Fruit fly (Drosophila melanogaster) whole organism, embryonic: ENCODE results near the gene CG3652.

ENCODE experiments used
- Atf3 ChIP-seq: fragments of 200-800 bp; sonication (Bioruptor generic); optimal IDR thresholded peaks from 3 replicates; lab custom pipeline; 2016; ENCODE audit warnings: missing biosample characterization, missing genetic modification characterization
- C15 ChIP-seq: fragments of 200-800 bp; sonication (Bioruptor generic); IDR thresholded peaks from 3 replicates; pipeline ENCODE4 v1.3.6; 2022; ENCODE audit warnings: missing biosample characterization, missing genetic modification characterization
- CG10979 ChIP-seq: fragments of 200-800 bp; sonication (Bioruptor generic); optimal IDR thresholded peaks from 2 replicates; lab custom pipeline; 2018; ENCODE audit warnings: missing biosample characterization, mild to moderate bottlenecking, missing genetic modification characterization, moderate library complexity
- CG11560 ChIP-seq: fragments of 200-800 bp; sonication (Bioruptor generic); IDR thresholded peaks from 3 replicates; pipeline ENCODE4 v1.3.6; 2022; ENCODE audit warnings: missing biosample characterization, missing genetic modification characterization
- CG12744 ChIP-seq: fragments of 200-800 bp; sonication (Bioruptor generic); optimal IDR thresholded peaks from 2 replicates; lab custom pipeline; 2016; ENCODE audit warnings: missing biosample characterization, missing genetic modification characterization
- CG13624 ChIP-seq: fragments of 200-800 bp; sonication (Bioruptor generic); optimal IDR thresholded peaks from 2 replicates; lab custom pipeline; 2016; ENCODE audit warnings: missing biosample characterization, missing genetic modification characterization
- CG1529 ChIP-seq: fragments of 200-800 bp; sonication (Bioruptor generic); optimal IDR thresholded peaks from 3 replicates; lab custom pipeline; 2018; ENCODE audit warnings: missing biosample characterization, missing genetic modification characterization
- CG17328 ChIP-seq: fragments of 200-800 bp; sonication (Bioruptor generic); IDR thresholded peaks from 2 replicates; pipeline ENCODE4 v1.3.6; 2022; ENCODE audit warnings: missing biosample characterization, missing genetic modification characterization
- CG17612 ChIP-seq: fragments of 200-800 bp; sonication (Bioruptor generic); IDR thresholded peaks from 2 replicates; pipeline ENCODE4 v1.3.6; 2022; ENCODE audit warnings: missing biosample characterization, missing genetic modification characterization
- CG18476 ChIP-seq: fragments of 200-800 bp; sonication (Bioruptor generic); optimal IDR thresholded peaks from 2 replicates; lab custom pipeline; 2016; ENCODE audit warnings: missing biosample characterization, mild to moderate bottlenecking, missing genetic modification characterization
- CG18764 ChIP-seq: fragments of 200-800 bp; sonication (Bioruptor generic); optimal IDR thresholded peaks from 3 replicates; lab custom pipeline; 2016; ENCODE audit warnings: missing biosample characterization, missing genetic modification characterization
- CG33213 ChIP-seq: fragments of 200-800 bp; sonication (Bioruptor generic); optimal IDR thresholded peaks from 3 replicates; lab custom pipeline; 2016; ENCODE audit warnings: missing biosample characterization, missing genetic modification characterization
- CG42726 ChIP-seq: fragments of 200-800 bp; sonication (Bioruptor generic); IDR thresholded peaks from 2 replicates; pipeline ENCODE4 v1.3.6; 2022; ENCODE audit warnings: missing biosample characterization, missing genetic modification characterization; ENCODE audit not compliant: partially characterized antibody
- CG4424 ChIP-seq: fragments of 200-800 bp; sonication (Bioruptor generic); optimal IDR thresholded peaks from 3 replicates; lab custom pipeline; 2016; ENCODE audit warnings: missing biosample characterization, missing genetic modification characterization
- CG6654 ChIP-seq: fragments of 200-800 bp; sonication (Bioruptor generic); optimal IDR thresholded peaks from 2 replicates; lab custom pipeline; 2017; ENCODE audit warnings: missing biosample characterization, mild to moderate bottlenecking, missing genetic modification characterization
- CG7963 ChIP-seq: fragments of 200-800 bp; sonication (Bioruptor generic); IDR thresholded peaks from 3 replicates; pipeline ENCODE4 v1.3.6; 2022; ENCODE audit warnings: missing biosample characterization, missing genetic modification characterization; ENCODE audit not compliant: partially characterized antibody
- CG8281 ChIP-seq: fragments of 200-800 bp; sonication (Bioruptor generic); optimal IDR thresholded peaks from 2 replicates; lab custom pipeline; 2018; ENCODE audit warnings: missing biosample characterization, mild to moderate bottlenecking, missing genetic modification characterization, moderate library complexity
- CG9932 ChIP-seq: fragments of 200-800 bp; sonication (Bioruptor generic); IDR thresholded peaks from 2 replicates; pipeline ENCODE4 v1.3.6; 2022; ENCODE audit warnings: missing biosample characterization, missing genetic modification characterization
- CHES-1-like ChIP-seq: fragments of 200-800 bp; sonication (Bioruptor generic); optimal IDR thresholded peaks from 2 replicates; lab custom pipeline; 2016; ENCODE audit warnings: missing biosample characterization, missing genetic modification characterization
- Fer2 ChIP-seq: fragments of 200-800 bp; sonication (Bioruptor generic); optimal IDR thresholded peaks from 2 replicates; lab custom pipeline; 2018; ENCODE audit warnings: missing biosample characterization, mild to moderate bottlenecking, missing genetic modification characterization, moderate library complexity
- Fer3 ChIP-seq: fragments of 200-800 bp; sonication (Bioruptor generic); optimal IDR thresholded peaks from 2 replicates; lab custom pipeline; 2018; ENCODE audit warnings: missing biosample characterization, mild to moderate bottlenecking, missing genetic modification characterization, moderate library complexity
- Gug ChIP-seq: fragments of 200-800 bp; sonication (Bioruptor generic); IDR thresholded peaks from 4 replicates; pipeline ENCODE4 v1.3.6; 2022; ENCODE audit warnings: missing biosample characterization, missing genetic modification characterization
- Med ChIP-seq: fragments of 200-800 bp; sonication (Bioruptor generic); peaks from one replicate; lab custom pipeline; 2016; ENCODE audit warnings: missing biosample characterization, missing genetic modification characterization, mild to moderate bottlenecking, inconsistent platforms, moderate library complexity
- Oaz ChIP-seq: fragments of 200-800 bp; sonication (Bioruptor generic); IDR thresholded peaks from 2 replicates; pipeline ENCODE4 v1.3.6; 2022; ENCODE audit warnings: missing biosample characterization, missing genetic modification characterization
- Poxn ChIP-seq: fragments of 200-800 bp; sonication (Bioruptor generic); IDR thresholded peaks from 2 replicates; pipeline ENCODE4 v1.3.6; 2022; ENCODE audit warnings: missing biosample characterization, missing genetic modification characterization
- Sry-β ChIP-seq: fragments of 200-800 bp; sonication (Bioruptor generic); optimal IDR thresholded peaks from 2 replicates; lab custom pipeline; 2018; ENCODE audit warnings: missing biosample characterization, mild to moderate bottlenecking, missing genetic modification characterization, moderate library complexity
- Ssrp ChIP-seq: fragments of 200-800 bp; sonication (Bioruptor generic); optimal IDR thresholded peaks from 2 replicates; lab custom pipeline; 2018; ENCODE audit warnings: missing biosample characterization, mild to moderate bottlenecking, missing genetic modification characterization, moderate library complexity
- al ChIP-seq: fragments of 200-800 bp; sonication (Bioruptor generic); IDR thresholded peaks from 2 replicates; pipeline ENCODE4 v1.3.6; 2022; ENCODE audit warnings: missing biosample characterization, missing genetic modification characterization
- aop ChIP-seq: fragments of 200-800 bp; sonication (Bioruptor generic); IDR thresholded peaks from 2 replicates; pipeline ENCODE4 v1.3.6; 2022; ENCODE audit warnings: missing biosample characterization, missing genetic modification characterization
- bsh ChIP-seq, 2 experiments: fragments of 200-800 bp; sonication (Bioruptor generic); optimal IDR thresholded peaks; 2 replicates each; lab custom pipeline; 2017 to 2018; ENCODE audit warnings: mild to moderate bottlenecking in 2 of 2, missing biosample characterization in 2 of 2, missing genetic modification characterization in 2 of 2, moderate library complexity in 1 of 2
- btn ChIP-seq: fragments of 200-800 bp; sonication (Bioruptor generic); optimal IDR thresholded peaks from 2 replicates; lab custom pipeline; 2016; ENCODE audit warnings: missing biosample characterization, missing genetic modification characterization
- cad ChIP-seq: fragments of >200 bp; optimal IDR thresholded peaks from 2 replicates; lab custom pipeline; 2017; ENCODE audit warnings: missing biosample characterization, missing genetic modification characterization
- cato ChIP-seq: fragments of 200-800 bp; sonication (Bioruptor generic); optimal IDR thresholded peaks from 2 replicates; lab custom pipeline; 2016; ENCODE audit warnings: missing biosample characterization, missing genetic modification characterization, borderline replicate concordance
- caup ChIP-seq: fragments of 200-800 bp; sonication (Bioruptor generic); optimal IDR thresholded peaks from 3 replicates; lab custom pipeline; 2017; ENCODE audit warnings: missing biosample characterization, mild to moderate bottlenecking, missing genetic modification characterization, moderate library complexity; ENCODE audit not compliant: severe bottlenecking
- fd102C ChIP-seq: fragments of 200-800 bp; sonication (Bioruptor generic); optimal IDR thresholded peaks from 2 replicates; lab custom pipeline; 2018; ENCODE audit warnings: missing biosample characterization, mild to moderate bottlenecking, missing genetic modification characterization, moderate library complexity
- fd96Cb ChIP-seq: fragments of 200-800 bp; sonication (Bioruptor generic); optimal IDR thresholded peaks from 2 replicates; lab custom pipeline; 2018; ENCODE audit warnings: missing biosample characterization, mild to moderate bottlenecking, missing genetic modification characterization, moderate library complexity
- knrl ChIP-seq: fragments of 200-800 bp; sonication (Bioruptor generic); IDR thresholded peaks from 3 replicates; pipeline ENCODE4 v1.3.6; 2022; ENCODE audit warnings: missing biosample characterization, missing genetic modification characterization; ENCODE audit not compliant: partially characterized antibody
- mld ChIP-seq: fragments of 200-800 bp; sonication (Bioruptor generic); IDR thresholded peaks from 3 replicates; pipeline ENCODE4 v1.3.6; 2022; ENCODE audit warnings: missing biosample characterization, missing genetic modification characterization; ENCODE audit not compliant: partially characterized antibody
- nmo ChIP-seq: fragments of 200-800 bp; sonication (Bioruptor generic); optimal IDR thresholded peaks from 2 replicates; lab custom pipeline; 2018; ENCODE audit warnings: missing biosample characterization, mild to moderate bottlenecking, missing genetic modification characterization, moderate library complexity
- nom ChIP-seq: fragments of 200-800 bp; sonication (Bioruptor generic); optimal IDR thresholded peaks from 2 replicates; lab custom pipeline; 2017; ENCODE audit warnings: missing biosample characterization, missing genetic modification characterization, mild to moderate bottlenecking, moderate library complexity, missing genetic modification reagents
- pho ChIP-seq: fragments of 200-800 bp; sonication (Bioruptor generic); optimal IDR thresholded peaks from 2 replicates; lab custom pipeline; 2016; ENCODE audit warnings: missing biosample characterization, missing genetic modification characterization
- pum ChIP-seq: fragments of 200-800 bp; sonication (Bioruptor generic); optimal IDR thresholded peaks from 2 replicates; lab custom pipeline; 2016; ENCODE audit warnings: missing biosample characterization, missing genetic modification characterization
- sens-2 ChIP-seq: fragments of 200-800 bp; sonication (Bioruptor generic); IDR thresholded peaks from 2 replicates; pipeline ENCODE4 v1.3.6; 2022; ENCODE audit warnings: missing biosample characterization, missing genetic modification characterization
- sim ChIP-seq: fragments of 200-800 bp; sonication (Bioruptor generic); IDR thresholded peaks from 2 replicates; pipeline ENCODE4 v1.3.6; 2022; ENCODE audit warnings: missing biosample characterization, missing genetic modification characterization
- sisA ChIP-seq: fragments of 200-800 bp; sonication (Bioruptor generic); IDR thresholded peaks from 2 replicates; pipeline ENCODE4 v1.3.6; 2022; ENCODE audit warnings: missing biosample characterization, missing genetic modification characterization
- sqz ChIP-seq: fragments of 200-800 bp; sonication (Bioruptor generic); optimal IDR thresholded peaks from 3 replicates; lab custom pipeline; 2018; ENCODE audit warnings: missing biosample characterization, mild to moderate bottlenecking, missing genetic modification characterization
- tio ChIP-seq: fragments of 200-800 bp; sonication (Bioruptor generic); optimal IDR thresholded peaks from 2 replicates; lab custom pipeline; 2017; ENCODE audit warnings: missing biosample characterization, missing genetic modification characterization, inconsistent platforms
- ttk ChIP-seq: fragments of 200-800 bp; sonication (Bioruptor generic); IDR thresholded peaks from 2 replicates; pipeline ENCODE4 v2.1.2; 2022; ENCODE audit warnings: missing biosample characterization, missing genetic modification characterization
- vvl ChIP-seq: fragments of 200-800 bp; sonication (Bioruptor generic); IDR thresholded peaks from 2 replicates; pipeline ENCODE4 v1.3.6; 2022; ENCODE audit warnings: missing biosample characterization, missing genetic modification characterization
- zf30C ChIP-seq: fragments of 200-800 bp; sonication (Bioruptor generic); optimal IDR thresholded peaks from 3 replicates; lab custom pipeline; 2018; ENCODE audit warnings: missing biosample characterization, mild to moderate bottlenecking, missing genetic modification characterization

Gene CG3652

dm6 chr2L:4350683-4351324, 42.9 kb downstream of the CG3652 start (continued):
- TF ChIP-seq Sry-β: no peak
- no peak for TF ChIP-seq al (GFP tag; lab: Robert Waterston, UW)
- TF ChIP-seq CHES-1-like: peak; percentile 37
- peak; percentile 23 for TF ChIP-seq Atf3 (GFP tag; lab: Kevin White, UChicago)
- TF ChIP-seq cato: peak; percentile 5
- TF ChIP-seq caup (GFP tag; lab: Kevin White, UChicago): no peak
- peak; percentile 34 for TF ChIP-seq sqz (GFP tag; lab: Kevin White, UChicago)
- TF ChIP-seq Oaz: no peak
- peak; percentile 44 for TF ChIP-seq CG13624 (GFP tag; lab: Kevin White, UChicago)
- peak; percentile 35 for TF ChIP-seq CG12744 (GFP tag; lab: Kevin White, UChicago)
- TF ChIP-seq CG42726 (GFP tag; lab: Robert Waterston, UW): no peak
- peak; percentile 55 for TF ChIP-seq CG18476 (GFP tag; lab: Kevin White, UChicago)
- TF ChIP-seq CG17612 (GFP tag; lab: Robert Waterston, UW): no peak; the same call in 1 of the 2 replicates
- no peak for TF ChIP-seq C15 (GFP tag; lab: Robert Waterston, UW)
- TF ChIP-seq pum (GFP tag; lab: Kevin White, UChicago): peak; percentile 68
- peak; percentile 18; the same call in 1 of the 4 replicates for TF ChIP-seq Gug (GFP tag; lab: Robert Waterston, UW)
- TF ChIP-seq Fer3 (tag; lab: Kevin White, UChicago): peak; percentile 0
- TF ChIP-seq nmo (GFP tag; lab: Kevin White, UChicago): peak; percentile 73
- TF ChIP-seq zf30C: peak; percentile 91
- no peak for TF ChIP-seq aop (GFP tag; lab: Robert Waterston, UW)
- peak; percentile 51 for TF ChIP-seq CG33213
- TF ChIP-seq ttk (GFP tag; lab: Robert Waterston, UW): no peak
- TF ChIP-seq CG10979: peak; percentile 91
- no peak for TF ChIP-seq cad (GFP tag; lab: Kevin White, UChicago)
- peak; percentile 65; the same call in 1 of the 2 replicates for TF ChIP-seq sim (GFP tag; lab: Robert Waterston, UW)
- TF ChIP-seq CG6654: no peak
- no peak for TF ChIP-seq CG8281
- TF ChIP-seq btn (GFP tag; lab: Kevin White, UChicago): peak; percentile 20
- no peak for TF ChIP-seq knrl (GFP tag; lab: Robert Waterston, UW)
- no peak for TF ChIP-seq CG11560 (tag; lab: Robert Waterston, UW)
- peak in 1 of 2 experiments; percentile 72 for TF ChIP-seq bsh (GFP tag; optimal IDR thresholded peaks at IDR 0.05; lab: Kevin White, UChicago)
- peak; percentile 45; the same call in 1 of the 2 replicates for TF ChIP-seq sisA
- no peak for TF ChIP-seq pho (GFP tag; lab: Kevin White, UChicago)
- TF ChIP-seq Med (GFP tag; lab: Kevin White, UChicago): peak; percentile 85
- no peak for TF ChIP-seq CG7963 (GFP tag; lab: Robert Waterston, UW)
- TF ChIP-seq fd102C (GFP tag; lab: Kevin White, UChicago): peak; percentile 82
- TF ChIP-seq Poxn (GFP tag; lab: Robert Waterston, UW): no peak
- peak; percentile 70 for TF ChIP-seq tio
- peak; percentile 70 for TF ChIP-seq fd96Cb (tag; lab: Kevin White, UChicago)
- no peak for TF ChIP-seq mld (GFP tag; lab: Robert Waterston, UW)
- TF ChIP-seq sens-2 (GFP tag; lab: Robert Waterston, UW): 0 out of 2 replicates have a peak, but pooled peaks have one; percentile 17
- peak; percentile 77 for TF ChIP-seq CG17328 (GFP tag; lab: Robert Waterston, UW)
- TF ChIP-seq CG18764 (GFP tag; lab: Kevin White, UChicago): peak; percentile 26
- TF ChIP-seq CG1529 (GFP tag; lab: Kevin White, UChicago): peak; percentile 9
- no peak for TF ChIP-seq Fer2 (tag; lab: Kevin White, UChicago)
- TF ChIP-seq vvl (GFP tag; lab: Robert Waterston, UW): peak; percentile 77
- TF ChIP-seq Ssrp: peak; percentile 54
- TF ChIP-seq nom (GFP tag; lab: Kevin White, UChicago): no peak
- TF ChIP-seq CG9932: no peak
- TF ChIP-seq CG4424 (GFP tag; lab: Kevin White, UChicago): peak; percentile 81
